Worm (Caenorhabditis elegans): ENCODE data around the gene T26A5.6.

T26A5.6 gene

DNA sequence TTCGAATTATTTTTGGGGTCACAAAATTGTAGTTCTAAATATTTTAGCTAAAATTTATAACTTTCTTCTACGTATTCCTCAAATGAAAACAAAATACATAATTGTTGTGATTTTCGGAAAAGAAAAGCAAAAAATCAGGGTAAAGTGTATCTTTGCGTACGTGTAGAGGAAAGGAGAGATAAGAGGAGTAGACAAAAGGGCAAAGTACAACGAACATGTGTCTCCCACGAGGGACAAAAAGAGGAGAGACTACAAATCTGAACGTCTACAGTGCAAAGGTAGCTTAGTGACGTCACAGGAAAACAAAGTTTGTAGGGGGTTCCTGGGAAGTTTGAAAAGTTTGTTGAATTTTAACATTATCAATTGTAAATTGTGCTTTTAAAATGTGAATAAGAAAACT is 3.0 kb downstream of the T26A5.6 start (continued):
- TF ChIP-seq nhr-10 (tag; optimal IDR thresholded peaks at IDR 0.05), result peak; percentile 22
- no peak for TF ChIP-seq fos-1 (tag; optimal IDR thresholded peaks at IDR 0.05)
- TF ChIP-seq nhr-76 (tag; optimal IDR thresholded peaks at IDR 0.05), result no peak
- TF ChIP-seq D1046.2 (GFP tag; IDR thresholded peaks at IDR 0.05), result no peak
- TF ChIP-seq ZK337.2 (GFP tag; IDR thresholded peaks at IDR 0.05), result no peak
- TF ChIP-seq egl-27 (tag; optimal IDR thresholded peaks at IDR 0.05), result no peak
- TF ChIP-seq lin-38 (GFP tag; IDR thresholded peaks at IDR 0.05), result peak; percentile 50
- no peak for TF ChIP-seq daf-19 (GFP tag; conservative IDR thresholded peaks at IDR 0.05)

DNA sequence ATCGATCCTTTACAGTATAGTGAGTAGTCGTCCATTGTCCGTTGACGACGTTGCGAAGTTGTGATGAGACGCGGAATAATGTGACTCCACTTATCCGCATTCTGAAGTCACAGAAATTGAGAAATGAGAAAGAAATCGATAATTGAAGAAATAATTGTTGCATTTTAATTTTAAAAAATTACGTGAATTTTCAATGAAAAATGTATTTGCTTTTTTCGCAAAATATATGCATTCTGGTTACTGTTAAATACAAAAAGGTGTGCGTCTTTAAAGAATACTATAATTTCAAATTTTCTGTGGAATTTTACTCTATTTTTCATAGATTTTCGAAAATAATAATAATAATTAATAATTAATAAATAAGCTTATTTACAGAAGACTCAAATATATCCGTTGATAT is 3.7 kb downstream of the T26A5.6 start, which contains the start of gene let-721:
TSS of gene let-721 (minus strand) at position 101 of the 400 bp plus-strand sequence.
- TF ChIP-seq skn-1 (tag; optimal IDR thresholded peaks at IDR 0.05), result no peak
- 0 out of 2 replicates have a peak, but pooled peaks have one; percentile 11 for TF ChIP-seq vab-7 (GFP tag; IDR thresholded peaks at IDR 0.05)
- TF ChIP-seq nhr-237 (tag; optimal IDR thresholded peaks at IDR 0.05), result no peak
- TF ChIP-seq mxl-2 (GFP tag; conservative IDR thresholded peaks at IDR 0.05), result no peak
- no peak for TF ChIP-seq lsy-2 (tag; optimal IDR thresholded peaks at IDR 0.05)
- TF ChIP-seq unc-62 (GFP tag; optimal IDR thresholded peaks at IDR 0.05 in 1 of 2), result peak in 1 of 2 experiments; percentile 45
- TF ChIP-seq unc-62 (tag; optimal IDR thresholded peaks at IDR 0.05), result no peak
- no peak for TF ChIP-seq saeg-2 (GFP tag; IDR thresholded peaks at IDR 0.05)
- no peak for TF ChIP-seq cey-2 (tag; optimal IDR thresholded peaks at IDR 0.05; ENCODE audit: borderline replicate concordance, insufficient read depth)
- no peak for TF ChIP-seq nhr-10 (tag; optimal IDR thresholded peaks at IDR 0.05)

DNA sequence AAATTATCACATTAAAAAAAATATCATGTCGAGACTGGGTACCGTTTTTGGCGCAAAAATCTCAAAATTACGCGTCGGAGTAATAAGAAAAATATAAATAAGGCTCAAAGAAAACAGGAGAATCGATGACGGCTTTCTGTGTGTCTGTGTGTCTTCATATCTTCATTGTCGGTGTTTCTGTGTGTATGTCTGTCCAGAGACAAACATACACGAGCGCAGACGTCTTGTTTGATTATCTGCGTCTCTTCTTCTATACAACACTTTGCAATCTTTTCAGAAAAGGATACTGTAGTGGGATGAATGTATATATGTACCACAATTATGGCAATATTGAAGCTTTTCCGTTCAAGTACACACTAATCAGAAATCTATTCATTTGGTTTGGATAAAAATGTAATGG is 6.2 kb downstream of the T26A5.6 start, which contains the start of gene C05D11.13:
TSS of gene C05D11.13 (minus strand) at position 252 of the 400 bp plus-strand sequence.
- TF ChIP-seq aha-1 (tag) (peak; percentile 1), pha-4 (GFP tag; IDR thresholded peaks at IDR 0.05) (no peak), pha-4 (tag; optimal IDR thresholded peaks at IDR 0.05) (peak; percentile 77), lin-29 (GFP tag; IDR thresholded peaks at IDR 0.05) (no peak), nhr-28 (tag; optimal IDR thresholded peaks at IDR 0.05) (peak; percentile 43), pqm-1 (tag; optimal IDR thresholded peaks at IDR 0.05) (no peak), mxl-3 (GFP tag; optimal IDR thresholded peaks at IDR 0.05) (peak; percentile 42), T26A8.4 (GFP tag; IDR thresholded peaks at IDR 0.05) (peak; percentile 63; the same call in 1 of the 2 replicates), jun-1 (tag; optimal IDR thresholded peaks at IDR 0.05) (no peak), nhr-102 (tag; optimal IDR thresholded peaks at IDR 0.05) (peak; percentile 39), lin-1 (GFP tag; IDR thresholded peaks at IDR 0.05) (peak; percentile 27; the same call in 1 of the 2 replicates), hlh-30 (tag; optimal IDR thresholded peaks at IDR 0.05; ENCODE audit: insufficient read depth) (peak; percentile 56), arid-1 (GFP tag; conservative IDR thresholded peaks at IDR 0.05) (0 out of 2 replicates have a peak, but pooled peaks have one; percentile 27), Y75B8A.6 (GFP tag; IDR thresholded peaks at IDR 0.05) (no peak), mep-1 (tag; optimal IDR thresholded peaks at IDR 0.05) (peak; percentile 73), F44E2.7 (GFP tag; IDR thresholded peaks at IDR 0.05) (no peak), daf-16 (GFP tag; optimal IDR thresholded peaks at IDR 0.05) (peak in 1 of 2 experiments; percentile 32), daf-16 (tag; optimal IDR thresholded peaks at IDR 0.05) (peak; percentile 45), dmd-6 (GFP tag; IDR thresholded peaks at IDR 0.05) (peak; percentile 30; the same call in 1 of the 2 replicates), Y105C5A.15 (GFP tag; IDR thresholded peaks at IDR 0.05) (0 out of 2 replicates have a peak, but pooled peaks have one; percentile 33), hmg-1.1 (GFP tag; IDR thresholded peaks at IDR 0.05) (peak; percentile 34; the same call in 1 of the 2 replicates), nhr-6 (tag; optimal IDR thresholded peaks at IDR 0.05) (peak; percentile 54), Y5F2A.4 (GFP tag; optimal IDR thresholded peaks at IDR 0.05) (no peak), mdl-1 (tag; optimal IDR thresholded peaks at IDR 0.05) (peak; percentile 28 to 74), hlh-11 (tag; optimal IDR thresholded peaks at IDR 0.05) (peak; percentile 49), duxl-1 (tag; optimal IDR thresholded peaks at IDR 0.05; ENCODE audit: poor library complexity) (peak; percentile 66), dve-1 (tag; optimal IDR thresholded peaks at IDR 0.05; ENCODE audit: insufficient read depth) (peak; percentile 64), mes-2 (tag; optimal IDR thresholded peaks at IDR 0.05; ENCODE audit: poor library complexity, severe bottlenecking) (peak; percentile 56), zag-1 (tag; optimal IDR thresholded peaks at IDR 0.05) (no peak), ama-1 (optimal IDR thresholded peaks at IDR 0.05) (peak; percentile 19), rbr-2 (tag; optimal IDR thresholded peaks at IDR 0.05) (peak; percentile 37), lsy-2 (tag; optimal IDR thresholded peaks at IDR 0.05) (peak in 1 of 2 experiments; percentile 86), T20F7.1 (GFP tag; optimal IDR thresholded peaks at IDR 0.05) (no peak)

Data from whole organism, L4 larva.